Fruit fly (Drosophila melanogaster) Kc167 (cell line): Measurements from ENCODE around the gene CG43980.

Experiments
- h ChIP-seq: fragments of >200 bp; optimal IDR thresholded peaks from 3 replicates; lab custom pipeline; 2018; ENCODE audit warnings: missing external identifiers
- psq ChIP-seq: fragments of >200 bp; optimal IDR thresholded peaks from 2 replicates; lab custom pipeline; 2017; ENCODE audit warnings: missing external identifiers

dm6 chr3L:21634152-21634689 lies 10.5 kb upstream of the CG43980 start, which contains the start of gene MED1:
- TF ChIP-seq h (no peak), psq (lab: Kevin White, UChicago) (no peak)
